Worm (Caenorhabditis elegans) whole organism, L4/young adult: ENCODE results near the gene npp-23.

ENCODE experiments used
- W03F9.2 ChIP-seq: fragments of 150-350 bp; optimal IDR thresholded peaks from 2 replicates; lab custom pipeline; 2014; ENCODE audit warnings: missing biosample characterization, missing genetic modification characterization
- him-1 ChIP-seq: sonication (generic microtip); optimal IDR thresholded peaks from 2 replicates; lab custom pipeline; 2016; ENCODE audit warnings: missing genotype, missing genetic modification reagents, missing genetic modification characterization, missing compliant biosample characterization

- TF ChIP-seq him-1 (tag; lab: Kevin White, UChicago) (no peak), W03F9.2 (tag; lab: Kevin White, UChicago) (no peak)
These were observed 43.4 kb downstream of the npp-23 start for ce11 chrIV:8825997-8826605.
